Worm (Caenorhabditis elegans) whole organism, mixed stage, embryonic: Measurements from ENCODE around the gene srx-42.

Experiments used
- bed-3 ChIP-seq: fragments of 200-800 bp; sonication (Bioruptor generic); optimal IDR thresholded peaks from 3 replicates; lab custom pipeline; 2018; ENCODE audit warnings: mild to moderate bottlenecking, missing genetic modification characterization, moderate library complexity, missing compliant biosample characterization
- ceh-39 ChIP-seq: fragments of 150-350 bp; optimal IDR thresholded peaks from 2 replicates; lab custom pipeline; 2014; ENCODE audit warnings: missing biosample characterization, missing genetic modification characterization
- elt-3 ChIP-seq: fragments of 150-350 bp; optimal IDR thresholded peaks from 2 replicates; lab custom pipeline; 2014; ENCODE audit warnings: missing biosample characterization, missing genetic modification characterization
- lin-13 ChIP-seq: fragments of 150-350 bp; optimal IDR thresholded peaks from 2 replicates; lab custom pipeline; 2014; ENCODE audit warnings: missing biosample characterization, missing genetic modification characterization
- mep-1 ChIP-seq: fragments of 150-350 bp; optimal IDR thresholded peaks from 2 replicates; lab custom pipeline; 2017; ENCODE audit warnings: missing biosample characterization, missing genetic modification reagents, missing genetic modification characterization, inconsistent platforms
- nhr-237 ChIP-seq: fragments of 150-350 bp; optimal IDR thresholded peaks from 2 replicates; lab custom pipeline; 2014; ENCODE audit warnings: missing biosample characterization, missing genetic modification characterization
- nhr-28 ChIP-seq: fragments of 150-350 bp; optimal IDR thresholded peaks from 2 replicates; lab custom pipeline; 2014; ENCODE audit warnings: missing biosample characterization, missing genetic modification characterization
- pha-4 ChIP-seq: fragments of 150-350 bp; optimal IDR thresholded peaks from 2 replicates; lab custom pipeline; 2018; ENCODE audit warnings: missing biosample characterization, missing genetic modification reagents, missing genetic modification characterization
- zip-8 ChIP-seq: fragments of 150-350 bp; optimal IDR thresholded peaks from 2 replicates; lab custom pipeline; 2014; ENCODE audit warnings: missing biosample characterization, missing genetic modification characterization

DNA sequence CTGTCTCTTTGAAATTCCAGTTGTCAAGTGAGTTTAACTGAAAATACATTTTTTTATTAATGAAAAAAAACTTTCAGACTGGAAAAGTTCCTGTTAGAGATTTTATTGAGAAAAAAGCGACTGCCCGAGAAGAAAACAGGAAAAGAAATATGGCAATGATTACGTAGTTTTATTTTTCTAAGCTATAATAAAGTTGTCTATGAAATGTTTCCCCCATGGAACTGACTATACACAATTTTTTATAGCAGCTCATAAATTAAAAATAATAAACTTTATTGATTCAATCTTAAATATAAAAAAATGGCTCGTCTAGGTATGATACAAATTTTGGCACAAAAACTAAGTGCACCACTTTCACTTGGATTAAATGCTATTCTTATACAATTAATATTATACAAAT lies 18.3 kb upstream of the srx-42 start, which contains the start of gene C06B3.1:
- TF ChIP-seq mep-1 (tag; lab: Kevin White, UChicago) (no peak), nhr-237 (no peak), bed-3 (GFP tag; lab: Kevin White, UChicago) (no peak), lin-13 (no peak), ceh-39 (tag; lab: Kevin White, UChicago) (no peak), elt-3 (tag; lab: Kevin White, UChicago) (no peak), pha-4 (tag; lab: Kevin White, UChicago) (no peak), nhr-28 (tag; lab: Kevin White, UChicago) (no peak), zip-8 (tag; lab: Kevin White, UChicago) (no peak)
